Fruit fly (Drosophila melanogaster) S2 (cell line): ENCODE measurements around the gene CG43293.

Experiments used
- CG8478 ChIP-seq: fragments of >200 bp; optimal IDR thresholded peaks from 2 replicates; lab custom pipeline; 2018
- CTCF ChIP-seq, 2 experiments: fragments of >200 bp; optimal IDR thresholded peaks; 2 replicates each; lab custom pipeline; 2018

CG43293 gene

dm6 chr3L:6152531-6152930, 32.5 kb upstream of the CG43293 start, which contains the start of gene Acp65Aa:
Acp65Aa (minus strand) TSS chr3L:6152745.
- TF ChIP-seq CTCF (optimal IDR thresholded peaks at IDR 0.05; lab: Kevin White, UChicago) (no peak), CG8478 (no peak)

- TF ChIP-seq CG8478 (no peak), CTCF (optimal IDR thresholded peaks at IDR 0.05; lab: Kevin White, UChicago) (no peak)
Observed at dm6 chr3L:6154951-6155394, 30.0 kb upstream of the CG43293 start.

- TF ChIP-seq CTCF (optimal IDR thresholded peaks at IDR 0.05; lab: Kevin White, UChicago) (no peak), CG8478 (no peak)
Observed at dm6 chr3L:6157327-6158032, 27.5 kb upstream of the CG43293 start, which contains the start of gene CG13297. CG13297 (minus strand) TSS chr3L:6157377.

dm6 chr3L:6158530-6158929, 26.5 kb upstream of the CG43293 start, which contains the start of gene Cpr65Ay:
Cpr65Ay (minus strand) TSS chr3L:6158630.
- no peak for TF ChIP-seq CTCF (optimal IDR thresholded peaks at IDR 0.05; lab: Kevin White, UChicago)
- no peak for TF ChIP-seq CG8478

- no peak for TF ChIP-seq CG8478
Observed at dm6 chr3L:6159863-6160262, 25.1 kb upstream of the CG43293 start.

dm6 chr3L:6160514-6160913, 24.5 kb upstream of the CG43293 start, which contains the start of gene Cpr65Az:
Cpr65Az (plus strand) TSS chr3L:6160814.
- TF ChIP-seq CG8478 (no peak), CTCF (optimal IDR thresholded peaks at IDR 0.05; lab: Kevin White, UChicago) (no peak)

- no peak for TF ChIP-seq CTCF (optimal IDR thresholded peaks at IDR 0.05; lab: Kevin White, UChicago)
- TF ChIP-seq CG8478 = no peak
Observed at dm6 chr3L:6161997-6162396, 23.0 kb upstream of the CG43293 start.

- TF ChIP-seq CG8478 (no peak), CTCF (optimal IDR thresholded peaks at IDR 0.05; lab: Kevin White, UChicago) (no peak)
Observed at dm6 chr3L:6162483-6163128, 22.4 kb upstream of the CG43293 start, which contains the start of gene Prdm13. Prdm13 (plus strand) TSS chr3L:6163127.

dm6 chr3L:6173826-6174255, 11.1 kb upstream of the CG43293 start, which contains the start of the genes fmt and CG7376:
fmt (minus strand) TSS chr3L:6173880.
CG7376 (plus strand) TSS chr3L:6174248.
- no peak for TF ChIP-seq CTCF (optimal IDR thresholded peaks at IDR 0.05; lab: Kevin White, UChicago)

dm6 chr3L:6181776-6182175, 3.2 kb upstream of the CG43293 start, which contains the start of gene CG10274:
CG10274 (minus strand) TSS chr3L:6181829.
- no peak for TF ChIP-seq CG8478
- TF ChIP-seq CTCF (optimal IDR thresholded peaks at IDR 0.05; lab: Kevin White, UChicago) = no peak

dm6 chr3L:6188995-6189927, 4.3 kb downstream of the CG43293 start, which contains the start of the genes D19A and CG7386:
D19A (minus strand) TSS chr3L:6189123.
CG7386 (plus strand) TSS chr3L:6189745.
- no peak for TF ChIP-seq CTCF (optimal IDR thresholded peaks at IDR 0.05; lab: Kevin White, UChicago)
- no peak for TF ChIP-seq CG8478

dm6 chr3L:6192822-6193555, 8.0 kb downstream of the CG43293 start, which contains the start of the genes Sf3b6 and Tnpo:
Sf3b6 (minus strand) TSS chr3L:6193179.
Tnpo (plus strand) TSS chr3L:6193480.
- TF ChIP-seq CTCF (optimal IDR thresholded peaks at IDR 0.05; lab: Kevin White, UChicago) (peak in 1 of 2 experiments; percentile 4), CG8478 (no peak)

- TF ChIP-seq CTCF (optimal IDR thresholded peaks at IDR 0.05; lab: Kevin White, UChicago) (no peak), CG8478 (no peak)
Observed at dm6 chr3L:6193556-6194114, 8.6 kb downstream of the CG43293 start.

- TF ChIP-seq CTCF (optimal IDR thresholded peaks at IDR 0.05; lab: Kevin White, UChicago) (no peak), CG8478 (no peak)
Observed at dm6 chr3L:6200173-6200572, 15.2 kb downstream of the CG43293 start, which contains the start of gene CG8219. CG8219 (plus strand) TSS chr3L:6200473.
